Worm (Caenorhabditis elegans) whole organism, young adult: ENCODE results near the gene gst-44.

Experiments
- Y56A3A.18 ChIP-seq: fragments of 200-800 bp; sonication (Bioruptor generic); IDR thresholded peaks from 2 replicates; pipeline ENCODE4 v1.3.6; 2022; ENCODE audit warnings: missing genetic modification reagents, missing genetic modification characterization, missing compliant biosample characterization
- ama-1 ChIP-seq, 3 experiments: fragments of 150-350 bp in 1 of 3; sonication (generic microtip) in 2 of 3; optimal IDR thresholded peaks; 2 replicates each; lab custom pipeline; 2014 to 2018; ENCODE audit warnings: missing biosample characterization in 2 of 3, missing genetic modification characterization in 2 of 3, missing genetic modification reagents in 2 of 3
- attf-3 ChIP-seq: fragments of 200-800 bp; sonication (Bioruptor generic); conservative IDR thresholded peaks from 2 replicates; pipeline ENCODE4 v1.3.6; 2022; ENCODE audit warnings: missing genetic modification reagents, missing genetic modification characterization, missing compliant biosample characterization
- die-1 ChIP-seq: sonication (generic microtip); optimal IDR thresholded peaks from 2 replicates; lab custom pipeline; 2016; ENCODE audit warnings: missing genotype, mild to moderate bottlenecking, missing genetic modification characterization, missing compliant biosample characterization
- dpl-1 ChIP-seq: fragments of 150-350 bp; optimal IDR thresholded peaks from 2 replicates; lab custom pipeline; 2014; ENCODE audit warnings: missing biosample characterization, missing genetic modification reagents, missing genetic modification characterization
- hmg-1.2 ChIP-seq: fragments of 200-800 bp; sonication (Bioruptor generic); IDR thresholded peaks from 2 replicates; pipeline ENCODE4 v1.3.6; 2022; ENCODE audit warnings: missing genetic modification reagents, missing genetic modification characterization, missing compliant biosample characterization
- lin-35 ChIP-seq, 3 experiments: fragments of 150-350 bp in 2 of 3; sonication (generic microtip) in 1 of 3; optimal IDR thresholded peaks; 2 replicates each; lab custom pipeline; 2014 to 2018; ENCODE audit warnings: missing biosample characterization in 3 of 3, missing genetic modification characterization in 3 of 3, missing genetic modification reagents in 3 of 3
- lsl-1 ChIP-seq: fragments of 200-800 bp; sonication (Bioruptor generic); optimal IDR thresholded peaks from 2 replicates; lab custom pipeline; 2018; ENCODE audit warnings: mild to moderate bottlenecking, missing genetic modification characterization, moderate library complexity, missing compliant biosample characterization
- madf-3 ChIP-seq: fragments of 200-800 bp; sonication (Bioruptor generic); IDR thresholded peaks from 2 replicates; pipeline ENCODE4 v1.3.6; 2022; ENCODE audit warnings: missing genetic modification reagents, missing genetic modification characterization, missing compliant biosample characterization
- madf-6 ChIP-seq: fragments of 200-800 bp; sonication (Bioruptor generic); IDR thresholded peaks from 2 replicates; pipeline ENCODE4 v1.3.6; 2022; ENCODE audit warnings: missing genetic modification reagents, missing genetic modification characterization, missing compliant biosample characterization
- snpc-1.1 ChIP-seq: sonication (generic microtip); optimal IDR thresholded peaks from 2 replicates; lab custom pipeline; 2017; ENCODE audit warnings: missing genetic modification characterization, mild to moderate bottlenecking, missing compliant biosample characterization, antibody characterized with exemption, moderate library complexity, missing genotype, missing genetic modification reagents; ENCODE audit not compliant: insufficient read depth

DNA sequence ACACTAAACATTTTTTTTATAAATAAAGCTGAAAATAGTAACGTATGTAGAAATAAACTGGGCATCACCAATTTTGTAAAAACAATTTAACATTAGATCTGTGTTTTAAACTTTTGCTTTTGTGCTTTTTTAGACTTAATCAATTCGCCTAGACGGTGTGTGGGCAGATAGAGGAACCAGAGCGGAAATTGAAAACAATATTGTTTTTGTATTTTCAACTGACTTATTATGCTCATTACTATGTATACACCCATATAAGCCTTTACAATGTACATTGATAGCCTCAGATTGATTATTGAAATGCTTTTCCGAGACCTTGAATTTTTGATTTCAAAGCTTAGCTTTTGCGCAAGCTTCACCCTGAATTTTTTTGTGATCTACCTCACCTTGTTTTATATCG, 39.2 kb downstream of the gst-44 start, which contains the start of gene str-73:
- TF ChIP-seq ama-1 (optimal IDR thresholded peaks at IDR 0.05; lab: Kevin White, UChicago): no peak
- no peak for TF ChIP-seq ama-1 (GFP tag; optimal IDR thresholded peaks at IDR 0.05; lab: Kevin White, UChicago)
- no peak for TF ChIP-seq lsl-1
- no peak for TF ChIP-seq snpc-1.1 (tag; lab: Kevin White, UChicago)
- TF ChIP-seq lin-35 (GFP tag; optimal IDR thresholded peaks at IDR 0.05; lab: Kevin White, UChicago): no peak
- TF ChIP-seq Y56A3A.18 (GFP tag; lab: Robert Waterston, UW): no peak
- TF ChIP-seq attf-3 (GFP tag; lab: Robert Waterston, UW): no peak
- no peak for TF ChIP-seq madf-6 (GFP tag; lab: Robert Waterston, UW)
- TF ChIP-seq dpl-1 (GFP tag; lab: Kevin White, UChicago): no peak
- no peak for TF ChIP-seq madf-3 (GFP tag; lab: Robert Waterston, UW)
- TF ChIP-seq hmg-1.2 (GFP tag; lab: Robert Waterston, UW): no peak
- no peak for TF ChIP-seq die-1 (tag; lab: Kevin White, UChicago)
